Worm (Caenorhabditis elegans) whole organism, L2 larva: ENCODE measurements around the gene bec-1.

Experiments
- C34F6.9 ChIP-seq: fragments of 150-350 bp; optimal IDR thresholded peaks from 2 replicates; lab custom pipeline; 2014; ENCODE audit warnings: missing biosample characterization, missing genetic modification characterization
- F13H6.1 ChIP-seq: sonication (generic microtip); optimal IDR thresholded peaks from 2 replicates; lab custom pipeline; 2016; ENCODE audit warnings: missing genetic modification characterization, missing compliant biosample characterization
- R02D3.7 ChIP-seq: fragments of 150-350 bp; optimal IDR thresholded peaks from 2 replicates; lab custom pipeline; 2014; ENCODE audit warnings: missing biosample characterization, missing genetic modification characterization
- Y55F3AM.14 ChIP-seq: fragments of 200-800 bp; sonication (Bioruptor generic); optimal IDR thresholded peaks from 2 replicates; lab custom pipeline; 2018; ENCODE audit warnings: mild to moderate bottlenecking, missing genetic modification characterization, missing compliant biosample characterization
- ZK546.5 ChIP-seq: sonication (generic microtip); optimal IDR thresholded peaks from 2 replicates; lab custom pipeline; 2017; ENCODE audit warnings: missing biosample characterization, missing genetic modification characterization
- aly-2 ChIP-seq: fragments of 150-350 bp; optimal IDR thresholded peaks from 2 replicates; lab custom pipeline; 2014; ENCODE audit warnings: missing biosample characterization, missing genetic modification characterization
- ama-1 ChIP-seq: fragments of 150-350 bp; optimal IDR thresholded peaks from 2 replicates; lab custom pipeline; 2018; ENCODE audit warnings: inconsistent platforms
- ceh-16 ChIP-seq: fragments of 150-350 bp; optimal IDR thresholded peaks from 2 replicates; lab custom pipeline; 2014; ENCODE audit warnings: missing biosample characterization, missing genetic modification characterization
- ceh-82 ChIP-seq: fragments of 150-350 bp; optimal IDR thresholded peaks from 2 replicates; lab custom pipeline; 2014; ENCODE audit warnings: missing biosample characterization, missing genetic modification characterization
- crh-2 ChIP-seq: sonication (generic microtip); optimal IDR thresholded peaks from 2 replicates; lab custom pipeline; 2017; ENCODE audit warnings: missing biosample characterization, missing genetic modification characterization
- dmd-4 ChIP-seq: sonication (generic microtip); optimal IDR thresholded peaks from 2 replicates; lab custom pipeline; 2017; ENCODE audit warnings: missing biosample characterization, missing genetic modification characterization
- elt-1 ChIP-seq: fragments of 150-350 bp; optimal IDR thresholded peaks from 2 replicates; lab custom pipeline; 2014; ENCODE audit warnings: missing biosample characterization, missing genetic modification characterization
- elt-3 ChIP-seq: sonication (generic microtip); optimal IDR thresholded peaks from 2 replicates; lab custom pipeline; 2017; ENCODE audit warnings: missing biosample characterization, missing genetic modification characterization
- fos-1 ChIP-seq: fragments of 150-350 bp; optimal IDR thresholded peaks from 2 replicates; lab custom pipeline; 2014; ENCODE audit warnings: missing biosample characterization, missing genetic modification characterization
- gmeb-1 ChIP-seq: fragments of 150-350 bp; optimal IDR thresholded peaks from 2 replicates; lab custom pipeline; 2014; ENCODE audit warnings: missing biosample characterization, missing genetic modification characterization
- lin-11 ChIP-seq: fragments of 150-350 bp; sonication (generic microtip); optimal IDR thresholded peaks from 2 replicates; lab custom pipeline; 2014; ENCODE audit warnings: missing biosample characterization, missing genetic modification characterization, inconsistent platforms, mixed read lengths
- lin-13 ChIP-seq: fragments of 150-350 bp; optimal IDR thresholded peaks from 2 replicates; lab custom pipeline; 2014; ENCODE audit warnings: missing biosample characterization, missing genetic modification reagents, missing genetic modification characterization
- lin-39 ChIP-seq: fragments of 150-350 bp; optimal IDR thresholded peaks from 2 replicates; lab custom pipeline; 2014; ENCODE audit warnings: missing biosample characterization, missing genetic modification reagents, missing genetic modification characterization
- lsy-2 ChIP-seq, 2 experiments: fragments of 150-350 bp in 1 of 2; sonication (generic microtip) in 1 of 2; optimal IDR thresholded peaks; 2 replicates each; lab custom pipeline; 2014 to 2017; ENCODE audit warnings: missing biosample characterization in 2 of 2, missing genetic modification characterization in 2 of 2
- mbf-1 ChIP-seq: sonication (generic microtip); optimal IDR thresholded peaks from 2 replicates; lab custom pipeline; 2017; ENCODE audit warnings: missing biosample characterization, missing genetic modification characterization
- mdl-1 ChIP-seq, 2 experiments: fragments of 150-350 bp in 1 of 2; sonication (generic microtip) in 1 of 2; optimal IDR thresholded peaks; 2 replicates each; lab custom pipeline; 2017; ENCODE audit warnings: missing biosample characterization in 2 of 2, missing genetic modification characterization in 2 of 2
- nhr-10 ChIP-seq: sonication (generic microtip); optimal IDR thresholded peaks from 2 replicates; lab custom pipeline; 2017; ENCODE audit warnings: missing biosample characterization, missing genetic modification characterization
- nhr-11 ChIP-seq: fragments of 150-350 bp; optimal IDR thresholded peaks from 2 replicates; lab custom pipeline; 2014; ENCODE audit warnings: missing biosample characterization, missing genetic modification characterization
- nhr-12 ChIP-seq: fragments of 150-350 bp; optimal IDR thresholded peaks from 2 replicates; lab custom pipeline; 2014; ENCODE audit warnings: missing biosample characterization, missing genetic modification characterization
- nhr-21 ChIP-seq: fragments of 150-350 bp; optimal IDR thresholded peaks from 2 replicates; lab custom pipeline; 2014; ENCODE audit warnings: missing biosample characterization, missing genetic modification characterization
- nhr-237 ChIP-seq: fragments of 150-350 bp; optimal IDR thresholded peaks from 2 replicates; lab custom pipeline; 2014; ENCODE audit warnings: missing biosample characterization, missing genetic modification characterization
- nhr-25 ChIP-seq: fragments of 150-350 bp; sonication (generic microtip); optimal IDR thresholded peaks from 3 replicates; lab custom pipeline; 2014; ENCODE audit warnings: missing biosample characterization, missing genetic modification characterization
- nhr-77 ChIP-seq: fragments of 150-350 bp; optimal IDR thresholded peaks from 2 replicates; lab custom pipeline; 2014; ENCODE audit warnings: missing biosample characterization, missing genetic modification characterization
- peb-1 ChIP-seq: fragments of 150-350 bp; optimal IDR thresholded peaks from 2 replicates; lab custom pipeline; 2014; ENCODE audit warnings: missing biosample characterization, missing genetic modification characterization
- sem-4 ChIP-seq: fragments of 150-350 bp; optimal IDR thresholded peaks from 2 replicates; lab custom pipeline; 2014; ENCODE audit warnings: missing biosample characterization, missing genetic modification reagents, missing genetic modification characterization
- skn-1 ChIP-seq: sonication (generic microtip); optimal IDR thresholded peaks from 2 replicates; lab custom pipeline; 2017; ENCODE audit warnings: missing biosample characterization, missing genetic modification characterization
- sma-9 ChIP-seq, 2 experiments: fragments of 150-350 bp in 1 of 2; sonication (generic microtip) in 1 of 2; optimal IDR thresholded peaks; 2 replicates each; lab custom pipeline; 2014 to 2016; ENCODE audit warnings: missing genetic modification characterization in 2 of 2, mild to moderate bottlenecking in 1 of 2, missing biosample characterization in 1 of 2, missing compliant biosample characterization in 1 of 2, missing genetic modification reagents in 1 of 2, moderate library complexity in 1 of 2
- unc-55 ChIP-seq: fragments of 150-350 bp; sonication (generic microtip); optimal IDR thresholded peaks from 3 replicates; lab custom pipeline; 2014; ENCODE audit warnings: missing biosample characterization, missing genetic modification reagents, missing genetic modification characterization
- ztf-1 ChIP-seq: fragments of 200-800 bp; sonication (Bioruptor generic); conservative IDR thresholded peaks from 2 replicates; pipeline ENCODE4 v1.3.6; 2022; ENCODE audit warnings: missing genetic modification characterization, missing compliant biosample characterization
- ztf-11 ChIP-seq: sonication (generic microtip); optimal IDR thresholded peaks from 2 replicates; lab custom pipeline; 2017; ENCODE audit warnings: missing biosample characterization, missing genetic modification characterization

bec-1 gene

DNA sequence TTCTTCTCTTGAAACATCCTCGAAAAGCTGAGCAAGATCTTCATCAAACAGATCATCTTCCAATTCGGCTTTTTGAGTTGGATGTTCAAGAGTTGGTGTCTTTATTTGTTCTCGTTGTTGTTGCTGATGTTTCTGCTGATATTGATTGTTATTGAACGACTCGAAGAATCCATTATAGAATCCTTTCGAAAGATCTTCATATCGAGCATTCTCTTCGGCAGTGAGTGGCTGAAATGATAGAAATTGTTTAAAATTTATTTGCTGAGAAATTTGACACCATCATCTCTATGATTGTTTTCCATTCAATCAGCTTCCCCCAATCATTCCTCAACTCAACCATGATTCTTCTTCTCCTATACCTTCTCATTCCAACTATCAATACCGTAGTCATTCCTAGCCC is 10.6 kb downstream of the bec-1 start, which contains the start of gene clec-178:
clec-178 (plus strand) TSS at position 301 of the 400 bp plus-strand sequence.
- TF ChIP-seq Y55F3AM.14 (GFP tag; lab: Kevin White, UChicago) (no peak), nhr-25 (tag; lab: Kevin White, UChicago) (no peak), F13H6.1 (tag; lab: Kevin White, UChicago) (no peak), lin-13 (GFP tag; lab: Kevin White, UChicago) (no peak), lin-39 (no peak), nhr-12 (tag; lab: Kevin White, UChicago) (no peak), sma-9 (GFP tag; optimal IDR thresholded peaks at IDR 0.05; lab: Kevin White, UChicago) (no peak), sma-9 (tag; optimal IDR thresholded peaks at IDR 0.05; lab: Kevin White, UChicago) (no peak), ceh-16 (tag; lab: Kevin White, UChicago) (no peak), crh-2 (tag; lab: Kevin White, UChicago) (no peak), peb-1 (tag; lab: Kevin White, UChicago) (no peak), nhr-237 (no peak), unc-55 (GFP tag; lab: Kevin White, UChicago) (no peak), ama-1 (lab: Kevin White, UChicago) (no peak), fos-1 (tag; lab: Kevin White, UChicago) (no peak), nhr-77 (tag; lab: Kevin White, UChicago) (no peak), lin-11 (tag; lab: Kevin White, UChicago) (no peak), elt-1 (tag; lab: Kevin White, UChicago) (no peak), ceh-82 (tag; lab: Kevin White, UChicago) (no peak), skn-1 (no peak), gmeb-1 (tag; lab: Kevin White, UChicago) (no peak)

DNA sequence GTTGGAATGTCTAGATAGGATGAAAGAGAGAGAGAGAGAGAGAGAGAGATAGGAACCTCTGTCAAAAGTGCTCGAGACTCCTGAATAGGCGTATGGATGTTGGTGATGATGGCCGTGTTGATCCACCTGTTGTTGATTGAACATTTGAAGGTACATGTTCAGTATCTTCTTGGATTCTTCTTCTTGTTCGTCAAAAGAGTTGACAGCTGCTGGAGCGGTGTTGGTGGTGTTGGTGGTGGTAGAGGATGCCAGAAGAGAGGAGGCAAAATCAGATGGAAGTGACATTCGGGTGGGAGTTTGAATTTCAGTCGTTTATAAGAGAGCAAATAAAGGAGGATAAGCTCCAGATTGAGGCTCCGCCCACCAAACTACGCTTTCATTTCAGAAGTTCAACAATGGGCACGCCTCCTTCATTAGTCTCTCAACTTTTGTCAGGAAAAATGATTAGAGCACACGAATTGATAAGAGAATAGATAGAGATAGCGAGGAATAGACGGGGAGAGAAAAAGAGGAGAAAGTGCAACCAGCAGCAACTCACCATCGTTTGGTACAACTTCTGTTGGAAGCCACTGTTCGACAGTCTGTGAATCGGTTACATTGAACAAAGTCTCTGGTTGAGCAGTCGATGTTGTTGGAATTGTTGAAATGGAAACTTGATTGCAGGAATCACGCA is 11.3 kb downstream of the bec-1 start:
- no peak for TF ChIP-seq Y55F3AM.14 (GFP tag; lab: Kevin White, UChicago)
- TF ChIP-seq nhr-21 (tag; lab: Kevin White, UChicago) = no peak
- TF ChIP-seq ceh-82 (tag; lab: Kevin White, UChicago) = no peak
- TF ChIP-seq aly-2 (tag; lab: Kevin White, UChicago) = no peak
- peak; percentile 15 for TF ChIP-seq fos-1 (tag; lab: Kevin White, UChicago)
- no peak for TF ChIP-seq nhr-237
- TF ChIP-seq nhr-25 (tag; lab: Kevin White, UChicago) = no peak
- TF ChIP-seq ztf-1 (GFP tag; lab: Robert Waterston, UW) = no peak
- TF ChIP-seq nhr-11 = no peak
- TF ChIP-seq sem-4 (tag; lab: Kevin White, UChicago) = no peak
- TF ChIP-seq sma-9 (GFP tag; optimal IDR thresholded peaks at IDR 0.05; lab: Kevin White, UChicago) = peak; percentile 23
- no peak for TF ChIP-seq sma-9 (tag; optimal IDR thresholded peaks at IDR 0.05; lab: Kevin White, UChicago)
- no peak for TF ChIP-seq lsy-2 (tag; optimal IDR thresholded peaks at IDR 0.05; lab: Kevin White, UChicago)
- TF ChIP-seq elt-1 (tag; lab: Kevin White, UChicago) = no peak
- TF ChIP-seq nhr-10 (tag; lab: Kevin White, UChicago) = no peak
- TF ChIP-seq ama-1 (lab: Kevin White, UChicago) = no peak
- no peak for TF ChIP-seq ztf-11
- TF ChIP-seq mbf-1 = no peak

DNA sequence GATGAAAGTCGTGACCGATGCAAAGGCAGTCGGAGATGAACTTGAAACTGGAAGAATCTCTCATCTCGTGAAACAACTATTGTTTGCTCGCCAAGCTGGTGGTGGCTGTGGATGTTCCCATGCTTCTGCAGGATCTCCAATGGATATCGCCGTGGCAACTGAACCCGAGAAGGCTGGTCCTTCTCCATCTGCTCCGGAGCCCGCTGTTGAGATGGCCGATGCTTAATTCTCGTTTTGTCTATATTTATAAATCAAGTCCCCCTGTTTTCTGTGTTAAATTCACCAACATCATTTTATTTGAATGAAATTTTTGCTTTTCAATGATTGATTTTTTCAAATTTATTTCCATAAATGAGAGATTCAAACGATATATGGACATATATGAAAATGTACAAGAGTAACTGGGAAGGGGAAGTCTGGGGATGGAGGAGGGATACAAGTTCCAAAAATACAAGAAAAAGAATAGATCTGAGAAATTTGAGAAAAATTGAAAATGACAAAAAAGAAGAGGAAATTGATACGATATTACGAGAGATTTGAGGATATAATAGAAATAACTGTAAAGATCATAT is 13.4 kb downstream of the bec-1 start:
- peak; percentile 8 for TF ChIP-seq crh-2 (tag; lab: Kevin White, UChicago)
- no peak for TF ChIP-seq ceh-16 (tag; lab: Kevin White, UChicago)
- no peak for TF ChIP-seq ceh-82 (tag; lab: Kevin White, UChicago)
- peak; percentile 15 for TF ChIP-seq nhr-25 (tag; lab: Kevin White, UChicago)
- TF ChIP-seq elt-1 (tag; lab: Kevin White, UChicago) = no peak
- TF ChIP-seq lin-13 (GFP tag; lab: Kevin White, UChicago) = no peak
- TF ChIP-seq lsy-2 (tag; optimal IDR thresholded peaks at IDR 0.05; lab: Kevin White, UChicago) = peak in 1 of 2 experiments; percentile 10
- TF ChIP-seq sma-9 (GFP tag; optimal IDR thresholded peaks at IDR 0.05; lab: Kevin White, UChicago) = no peak
- TF ChIP-seq sma-9 (tag; optimal IDR thresholded peaks at IDR 0.05; lab: Kevin White, UChicago) = no peak
- TF ChIP-seq dmd-4 (tag; lab: Kevin White, UChicago) = no peak

DNA sequence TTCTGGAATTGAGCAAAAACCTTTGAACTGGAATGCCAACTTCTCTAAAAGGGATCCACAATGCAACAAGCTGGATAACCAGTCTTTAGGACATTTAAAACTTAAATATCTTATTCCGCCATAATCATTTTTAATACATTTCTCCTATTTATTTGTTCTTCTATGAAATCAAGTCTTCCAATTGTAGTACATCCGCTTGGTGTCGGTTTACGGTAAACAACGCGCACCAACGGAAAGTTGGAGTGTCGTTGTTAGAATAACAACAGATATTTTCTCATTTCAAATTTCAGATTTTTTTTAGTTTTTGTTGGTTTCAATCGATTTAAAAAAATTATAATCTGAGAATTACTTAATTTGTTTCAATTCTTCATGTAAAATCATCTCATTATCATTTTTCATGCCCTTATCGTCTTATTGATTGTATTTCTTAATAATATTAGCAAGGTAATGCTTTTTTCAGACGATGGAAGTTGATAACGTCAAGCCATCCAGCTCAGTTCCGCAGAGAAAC is 15.1 kb downstream of the bec-1 start, which contains the start of gene csn-5:
csn-5 (plus strand) TSS at position 461 of the 511 bp plus-strand sequence.
- no peak for TF ChIP-seq mdl-1 (tag; optimal IDR thresholded peaks at IDR 0.05; lab: Kevin White, UChicago)
- TF ChIP-seq nhr-11 = no peak
- no peak for TF ChIP-seq ZK546.5
- no peak for TF ChIP-seq mbf-1
- peak; percentile 77 for TF ChIP-seq R02D3.7
- peak; percentile 23 for TF ChIP-seq C34F6.9 (tag; lab: Kevin White, UChicago)
- no peak for TF ChIP-seq fos-1 (tag; lab: Kevin White, UChicago)
- no peak for TF ChIP-seq lin-11 (tag; lab: Kevin White, UChicago)
- no peak for TF ChIP-seq nhr-237
- no peak for TF ChIP-seq elt-3 (tag; lab: Kevin White, UChicago)
- TF ChIP-seq ama-1 (lab: Kevin White, UChicago) = no peak
- TF ChIP-seq nhr-77 (tag; lab: Kevin White, UChicago) = no peak
- no peak for TF ChIP-seq gmeb-1 (tag; lab: Kevin White, UChicago)
- TF ChIP-seq aly-2 (tag; lab: Kevin White, UChicago) = no peak
- TF ChIP-seq ztf-11 = no peak
